Fruit fly (Drosophila melanogaster): ENCODE results near the gene PIG-F.

dm6 chr3L:19662892-19663291 is 50.6 kb downstream of the PIG-F start:
- TF ChIP-seq sv (GFP tag; optimal IDR thresholded peaks at IDR 0.05), result no peak
- TF ChIP-seq Myc (optimal IDR thresholded peaks at IDR 0.05), result no peak
- TF ChIP-seq usp (GFP tag; optimal IDR thresholded peaks at IDR 0.05), result no peak
